Worm (Caenorhabditis elegans): ENCODE measurements around the gene clec-250.

- TF ChIP-seq dao-5 (tag; optimal IDR thresholded peaks at IDR 0.05) (no peak), him-1 (tag; optimal IDR thresholded peaks at IDR 0.05) (no peak)
Measured at ce11 chrV:18708015-18708414, 34.0 kb downstream of the clec-250 start.
